Worm (Caenorhabditis elegans): ENCODE data around the gene F15D4.4.

Gene F15D4.4

ce11 chrII:13248886-13249285 lies 6.0 kb upstream of the F15D4.4 start, which contains the start of gene F15D4.6:
TSS of gene F15D4.6 (plus strand) at chrII:13249186.
- TF ChIP-seq ceh-48 (tag; optimal IDR thresholded peaks at IDR 0.05) (no peak), T23F11.4 (GFP tag; optimal IDR thresholded peaks at IDR 0.05) (no peak), ceh-19 (GFP tag; optimal IDR thresholded peaks at IDR 0.05) (no peak), unc-3 (GFP tag; conservative IDR thresholded peaks at IDR 0.05) (no peak), unc-3 (tag; optimal IDR thresholded peaks at IDR 0.05) (no peak), pag-3 (tag; optimal IDR thresholded peaks at IDR 0.05; ENCODE audit: borderline replicate concordance) (no peak), pqm-1 (tag; optimal IDR thresholded peaks at IDR 0.05) (no peak), hlh-13 (GFP tag; optimal IDR thresholded peaks at IDR 0.05) (no peak)

- TF ChIP-seq hlh-6 (tag; optimal IDR thresholded peaks at IDR 0.05), result no peak
- TF ChIP-seq ceh-48 (tag; optimal IDR thresholded peaks at IDR 0.05), result no peak
- no peak for TF ChIP-seq unc-55 (GFP tag; optimal IDR thresholded peaks at IDR 0.05)
- TF ChIP-seq zip-5 (tag; optimal IDR thresholded peaks at IDR 0.05), result no peak
- no peak for TF ChIP-seq rnt-1 (tag; optimal IDR thresholded peaks at IDR 0.05)
- TF ChIP-seq hlh-15 (tag; optimal IDR thresholded peaks at IDR 0.05), result no peak
- no peak for TF ChIP-seq pha-2 (tag; optimal IDR thresholded peaks at IDR 0.05)
- no peak for TF ChIP-seq pha-4 (tag; optimal IDR thresholded peaks at IDR 0.05)
- no peak for TF ChIP-seq ref-2 (tag; optimal IDR thresholded peaks at IDR 0.05)
- no peak for TF ChIP-seq dve-1 (tag; optimal IDR thresholded peaks at IDR 0.05)
- TF ChIP-seq pag-3 (tag; optimal IDR thresholded peaks at IDR 0.05; ENCODE audit: borderline replicate concordance), result no peak
Observed at ce11 chrII:13245076-13245475, 2.2 kb upstream of the F15D4.4 start, which contains the start of gene F15D4.5. TSS of gene F15D4.5 (plus strand) at chrII:13245376.

- TF ChIP-seq unc-42 (tag; optimal IDR thresholded peaks at IDR 0.05) (no peak), nhr-232 (tag; optimal IDR thresholded peaks at IDR 0.05) (no peak), ets-4 (tag; optimal IDR thresholded peaks at IDR 0.05) (no peak), hlh-30 (tag; optimal IDR thresholded peaks at IDR 0.05; ENCODE audit: insufficient read depth) (no peak), ceh-30 (tag; optimal IDR thresholded peaks at IDR 0.05) (no peak), ceh-18 (tag; optimal IDR thresholded peaks at IDR 0.05) (no peak), unc-86 (tag; optimal IDR thresholded peaks at IDR 0.05) (no peak), odd-2 (tag; optimal IDR thresholded peaks at IDR 0.05) (no peak), ceh-9 (tag; optimal IDR thresholded peaks at IDR 0.05) (no peak), ztf-16 (tag; optimal IDR thresholded peaks at IDR 0.05) (no peak), ceh-48 (tag; optimal IDR thresholded peaks at IDR 0.05) (no peak), sox-2 (GFP tag; IDR thresholded peaks at IDR 0.05) (no peak)
Observed at ce11 chrII:13239593-13239992, 3.3 kb downstream of the F15D4.4 start.

- TF ChIP-seq F13H6.1 (tag; optimal IDR thresholded peaks at IDR 0.05) (no peak), nfya-1 (tag; optimal IDR thresholded peaks at IDR 0.05) (peak; percentile 6), unc-42 (tag; optimal IDR thresholded peaks at IDR 0.05) (peak; percentile 57)
Observed at ce11 chrII:13237829-13238404, 5.0 kb downstream of the F15D4.4 start, which contains the start of gene romo-1. TSS of gene romo-1 (minus strand) at chrII:13237907.

- TF ChIP-seq elt-2 (tag; optimal IDR thresholded peaks at IDR 0.05), result no peak
- TF ChIP-seq hlh-30 (tag; optimal IDR thresholded peaks at IDR 0.05; ENCODE audit: insufficient read depth), result no peak
- no peak for TF ChIP-seq ceh-34 (tag; optimal IDR thresholded peaks at IDR 0.05)
- TF ChIP-seq C08G9.2 (tag; optimal IDR thresholded peaks at IDR 0.05), result no peak
Observed at ce11 chrII:13235289-13235688, 7.6 kb downstream of the F15D4.4 start, which contains the start of gene flp-16. TSS of gene flp-16 (plus strand) at chrII:13235306.

ce11 chrII:13233712-13234111 lies 9.2 kb downstream of the F15D4.4 start:
- no peak for TF ChIP-seq F13H6.1 (tag; optimal IDR thresholded peaks at IDR 0.05)
- no peak for TF ChIP-seq che-1 (tag; optimal IDR thresholded peaks at IDR 0.05)
- TF ChIP-seq hlh-15 (tag; optimal IDR thresholded peaks at IDR 0.05), result no peak
- no peak for TF ChIP-seq ceh-14 (tag; optimal IDR thresholded peaks at IDR 0.05)
- TF ChIP-seq unc-42 (tag; optimal IDR thresholded peaks at IDR 0.05), result no peak
- no peak for TF ChIP-seq lin-11 (tag; optimal IDR thresholded peaks at IDR 0.05)
- no peak for TF ChIP-seq tbx-7 (tag; optimal IDR thresholded peaks at IDR 0.05)

Measured in whole organism, late embryonic.